Worm (Caenorhabditis elegans) whole organism, L2 larva: ENCODE results near the gene T24E12.10.

Experiments used
- ama-1 ChIP-seq: fragments of 150-350 bp; optimal IDR thresholded peaks from 2 replicates; lab custom pipeline; 2018; ENCODE audit warnings: inconsistent platforms
- egl-27 ChIP-seq: sonication (generic microtip); optimal IDR thresholded peaks from 3 replicates; lab custom pipeline; 2017; ENCODE audit warnings: missing biosample characterization, missing genetic modification reagents, missing genetic modification characterization
- elt-3 ChIP-seq: sonication (generic microtip); optimal IDR thresholded peaks from 2 replicates; lab custom pipeline; 2017; ENCODE audit warnings: missing biosample characterization, missing genetic modification characterization
- lin-39 ChIP-seq: fragments of 150-350 bp; optimal IDR thresholded peaks from 2 replicates; lab custom pipeline; 2014; ENCODE audit warnings: missing biosample characterization, missing genetic modification reagents, missing genetic modification characterization
- nhr-12 ChIP-seq: fragments of 150-350 bp; optimal IDR thresholded peaks from 2 replicates; lab custom pipeline; 2014; ENCODE audit warnings: missing biosample characterization, missing genetic modification characterization
- snpc-4 ChIP-seq: fragments of 150-350 bp; optimal IDR thresholded peaks from 2 replicates; lab custom pipeline; 2014; ENCODE audit warnings: missing biosample characterization, missing genetic modification characterization

DNA sequence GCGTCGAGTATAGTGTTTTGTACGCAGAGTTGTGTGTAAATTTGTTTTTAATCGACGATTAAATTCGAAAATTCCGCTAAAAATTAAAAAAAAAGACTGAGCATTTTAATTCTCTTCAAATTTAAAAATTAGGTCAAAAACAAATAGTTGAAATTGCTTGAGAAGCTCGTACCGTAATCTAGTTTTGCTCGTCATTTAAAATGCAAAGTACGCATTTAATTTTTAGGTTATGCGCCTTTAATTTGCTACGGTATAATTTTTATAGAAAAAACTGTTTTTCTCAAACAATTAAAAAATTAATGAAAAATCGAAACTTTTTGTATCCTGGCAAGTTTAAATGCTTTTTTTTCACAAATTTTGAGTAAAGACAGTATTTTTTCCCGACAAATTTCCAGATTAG is 35.6 kb upstream of the T24E12.10 start:
- TF ChIP-seq ama-1 (lab: Kevin White, UChicago) (no peak), snpc-4 (no peak), elt-3 (tag; lab: Kevin White, UChicago) (no peak), nhr-12 (tag; lab: Kevin White, UChicago) (no peak), lin-39 (tag; lab: Kevin White, UChicago) (no peak), egl-27 (tag; lab: Kevin White, UChicago) (no peak)
